Worm (Caenorhabditis elegans) whole organism, young adult: ENCODE measurements around the gene C26E1.1.

ENCODE experiments used
- D2030.7 ChIP-seq: fragments of 200-800 bp; sonication (Bioruptor generic); IDR thresholded peaks from 2 replicates; pipeline ENCODE4 v1.3.6; 2022; ENCODE audit warnings: missing genetic modification reagents, missing genetic modification characterization, missing compliant biosample characterization
- F10E7.11 ChIP-seq: sonication (generic microtip); optimal IDR thresholded peaks from 2 replicates; lab custom pipeline; 2017; ENCODE audit warnings: mild to moderate bottlenecking, missing genetic modification characterization, moderate library complexity, missing compliant biosample characterization
- F23B12.7 ChIP-seq: sonication (generic microtip); optimal IDR thresholded peaks from 2 replicates; lab custom pipeline; 2017; ENCODE audit warnings: missing genetic modification characterization, mild to moderate bottlenecking, missing compliant biosample characterization, antibody characterized with exemption, moderate library complexity; ENCODE audit not compliant: insufficient read depth
- F37B4.10 ChIP-seq: fragments of 200-800 bp; sonication (Bioruptor generic); IDR thresholded peaks from 2 replicates; pipeline ENCODE4 v1.3.6; 2022; ENCODE audit warnings: missing genetic modification characterization, missing compliant biosample characterization
- F55B11.4 ChIP-seq: sonication (generic microtip); optimal IDR thresholded peaks from 2 replicates; lab custom pipeline; 2016; ENCODE audit warnings: missing compliant biosample characterization, missing genetic modification characterization, borderline replicate concordance; ENCODE audit not compliant: insufficient read depth
- F57C9.4 ChIP-seq: sonication (generic microtip); optimal IDR thresholded peaks from 2 replicates; lab custom pipeline; 2017; ENCODE audit warnings: mild to moderate bottlenecking, missing genetic modification characterization, missing compliant biosample characterization
- Y53F4B.3 ChIP-seq: fragments of 200-800 bp; sonication (Bioruptor generic); IDR thresholded peaks from 2 replicates; pipeline ENCODE4 v1.3.6; 2022; ENCODE audit warnings: missing genetic modification reagents, missing genetic modification characterization, missing compliant biosample characterization
- Y53G8AR.9 ChIP-seq: fragments of 200-800 bp; sonication (Bioruptor generic); conservative IDR thresholded peaks from 2 replicates; pipeline ENCODE4 v1.3.6; 2022; ENCODE audit warnings: missing genetic modification reagents, missing genetic modification characterization, missing compliant biosample characterization
- Y56A3A.18 ChIP-seq: fragments of 200-800 bp; sonication (Bioruptor generic); IDR thresholded peaks from 2 replicates; pipeline ENCODE4 v1.3.6; 2022; ENCODE audit warnings: missing genetic modification reagents, missing genetic modification characterization, missing compliant biosample characterization
- Y95B8A.8 ChIP-seq: fragments of 200-800 bp; sonication (Bioruptor generic); IDR thresholded peaks from 2 replicates; pipeline ENCODE4 v1.3.6; 2022; ENCODE audit warnings: missing genetic modification reagents, missing genetic modification characterization, missing compliant biosample characterization
- ama-1 ChIP-seq, 3 experiments: fragments of 150-350 bp in 1 of 3; sonication (generic microtip) in 2 of 3; optimal IDR thresholded peaks; 2 replicates each; lab custom pipeline; 2014 to 2018; ENCODE audit warnings: missing biosample characterization in 2 of 3, missing genetic modification characterization in 2 of 3, missing genetic modification reagents in 2 of 3
- atf-7 ChIP-seq: sonication (generic microtip); optimal IDR thresholded peaks from 2 replicates; lab custom pipeline; 2017; ENCODE audit warnings: mild to moderate bottlenecking, missing genetic modification characterization, missing compliant biosample characterization
- attf-6 ChIP-seq: fragments of 200-800 bp; sonication (Bioruptor generic); IDR thresholded peaks from 2 replicates; pipeline ENCODE4 v1.3.6; 2022; ENCODE audit warnings: missing genetic modification reagents, missing genetic modification characterization, missing compliant biosample characterization
- bed-1 ChIP-seq: fragments of 200-800 bp; sonication (Bioruptor generic); IDR thresholded peaks from 2 replicates; pipeline ENCODE4 v1.3.6; 2022; ENCODE audit warnings: missing genetic modification reagents, missing genetic modification characterization, missing compliant biosample characterization
- cebp-1 ChIP-seq, 2 experiments: fragments of 200-800 bp in 1 of 2; sonication (Bioruptor generic) in 1 of 2; sonication (generic microtip) in 1 of 2; IDR thresholded peaks in 1 of 2; optimal IDR thresholded peaks in 1 of 2; 2 replicates each; pipeline versions ENCODE4 v1.3.6 to Lab custom; 2017 to 2022; ENCODE audit warnings: missing compliant biosample characterization in 2 of 2, missing genetic modification characterization in 2 of 2, mild to moderate bottlenecking in 1 of 2, missing genetic modification reagents in 1 of 2, moderate library complexity in 1 of 2
- cebp-2 ChIP-seq: fragments of 200-800 bp; sonication (Bioruptor generic); IDR thresholded peaks from 2 replicates; pipeline ENCODE4 v1.3.6; 2022; ENCODE audit warnings: missing genetic modification characterization, missing compliant biosample characterization
- ceh-58 ChIP-seq: fragments of 200-800 bp; sonication (Bioruptor generic); IDR thresholded peaks from 2 replicates; pipeline ENCODE4 v1.3.6; 2022; ENCODE audit warnings: missing genetic modification characterization, missing compliant biosample characterization
- ceh-91 ChIP-seq: fragments of 200-800 bp; sonication (Bioruptor generic); IDR thresholded peaks from 2 replicates; pipeline ENCODE4 v1.3.6; 2022; ENCODE audit warnings: missing genetic modification reagents, missing genetic modification characterization, missing compliant biosample characterization
- egl-18 ChIP-seq: fragments of 200-800 bp; sonication (Bioruptor generic); IDR thresholded peaks from 2 replicates; pipeline ENCODE4 v1.3.6; 2022; ENCODE audit warnings: missing genetic modification reagents, missing genetic modification characterization, missing compliant biosample characterization
- hlh-12 ChIP-seq: sonication (generic microtip); optimal IDR thresholded peaks from 2 replicates; lab custom pipeline; 2016; ENCODE audit warnings: missing genetic modification characterization, missing compliant biosample characterization
- hmg-20 ChIP-seq: fragments of 200-800 bp; sonication (Bioruptor generic); IDR thresholded peaks from 2 replicates; pipeline ENCODE4 v1.3.6; 2022; ENCODE audit warnings: missing genetic modification reagents, missing genetic modification characterization, missing compliant biosample characterization
- hrde-1 ChIP-seq: sonication (generic microtip); optimal IDR thresholded peaks from 2 replicates; lab custom pipeline; 2016; ENCODE audit warnings: missing genetic modification characterization, mild to moderate bottlenecking, missing compliant biosample characterization, moderate library complexity, missing genotype, missing genetic modification reagents, borderline replicate concordance
- lsl-1 ChIP-seq: fragments of 200-800 bp; sonication (Bioruptor generic); optimal IDR thresholded peaks from 2 replicates; lab custom pipeline; 2018; ENCODE audit warnings: mild to moderate bottlenecking, missing genetic modification characterization, moderate library complexity, missing compliant biosample characterization
- mes-4 ChIP-seq: sonication (generic microtip); optimal IDR thresholded peaks from 2 replicates; lab custom pipeline; 2016; ENCODE audit warnings: missing genotype, missing genetic modification characterization, missing compliant biosample characterization
- nfya-2 ChIP-seq: fragments of 200-800 bp; sonication (Bioruptor generic); IDR thresholded peaks from 2 replicates; pipeline ENCODE4 v1.3.6; 2022; ENCODE audit warnings: missing genetic modification reagents, missing genetic modification characterization, missing compliant biosample characterization
- nhr-179 ChIP-seq: sonication (generic microtip); optimal IDR thresholded peaks from 2 replicates; lab custom pipeline; 2016; ENCODE audit warnings: mild to moderate bottlenecking, missing genetic modification characterization, missing compliant biosample characterization
- nhr-27 ChIP-seq: fragments of 200-800 bp; sonication (Bioruptor generic); optimal IDR thresholded peaks from 2 replicates; lab custom pipeline; 2018; ENCODE audit warnings: mild to moderate bottlenecking, missing genetic modification characterization, moderate library complexity, missing compliant biosample characterization
- sptf-2 ChIP-seq: fragments of 200-800 bp; sonication (Bioruptor generic); optimal IDR thresholded peaks from 2 replicates; lab custom pipeline; 2018; ENCODE audit warnings: mild to moderate bottlenecking, missing genetic modification characterization, missing compliant biosample characterization
- tbx-9 ChIP-seq: sonication (generic microtip); optimal IDR thresholded peaks from 2 replicates; lab custom pipeline; 2016; ENCODE audit warnings: borderline replicate concordance, missing genetic modification characterization, inconsistent platforms, missing compliant biosample characterization
- zim-3 ChIP-seq: sonication (generic microtip); optimal IDR thresholded peaks from 2 replicates; lab custom pipeline; 2017; ENCODE audit warnings: mild to moderate bottlenecking, missing genetic modification characterization, moderate library complexity, missing compliant biosample characterization
- ztf-26 ChIP-seq: sonication (generic microtip); optimal IDR thresholded peaks from 2 replicates; lab custom pipeline; 2017; ENCODE audit warnings: missing genetic modification characterization, missing compliant biosample characterization
- ztf-3 ChIP-seq: fragments of 200-800 bp; sonication (Bioruptor generic); optimal IDR thresholded peaks from 2 replicates; lab custom pipeline; 2018; ENCODE audit warnings: mild to moderate bottlenecking, missing genetic modification characterization, missing compliant biosample characterization

The C26E1.1 gene

DNA sequence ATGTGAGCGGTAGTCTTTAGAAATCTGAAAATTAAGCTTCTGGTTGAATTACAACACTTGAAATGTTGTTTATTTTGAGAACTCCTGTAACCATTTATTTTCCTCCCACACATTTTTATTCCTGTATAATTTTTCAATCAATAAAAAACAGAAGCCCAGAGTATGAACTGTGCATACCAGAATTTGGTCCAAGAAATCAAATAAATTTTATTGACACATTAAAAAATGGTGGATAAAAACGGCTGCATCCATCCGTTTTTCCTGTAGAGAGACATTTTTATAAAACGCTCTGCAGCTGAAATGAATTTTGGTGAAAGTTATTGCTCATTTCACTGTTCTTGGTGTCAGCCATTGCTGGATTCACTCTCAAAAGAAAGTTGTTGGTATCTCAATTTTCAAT, at the start of gene C26E1.1:
TSS of gene C26E1.1 (plus strand) at position 301 of the 400 bp plus-strand sequence.
- TF ChIP-seq F10E7.11 (tag; lab: Kevin White, UChicago) (no peak), zim-3 (tag; lab: Kevin White, UChicago) (no peak), hlh-12 (tag; lab: Kevin White, UChicago) (no peak), F57C9.4 (tag; lab: Kevin White, UChicago) (no peak), Y56A3A.18 (GFP tag; lab: Robert Waterston, UW) (no peak), ztf-3 (GFP tag; lab: Kevin White, UChicago) (no peak), ceh-58 (GFP tag; lab: Robert Waterston, UW) (no peak), tbx-9 (tag; lab: Kevin White, UChicago) (no peak), Y95B8A.8 (GFP tag; lab: Robert Waterston, UW) (no peak), cebp-1 (GFP tag; IDR thresholded peaks at IDR 0.05; lab: Robert Waterston, UW) (no peak), cebp-1 (tag; optimal IDR thresholded peaks at IDR 0.05; lab: Kevin White, UChicago) (no peak), nhr-179 (tag; lab: Kevin White, UChicago) (no peak), atf-7 (tag; lab: Kevin White, UChicago) (no peak), hmg-20 (GFP tag; lab: Robert Waterston, UW) (no peak), lsl-1 (no peak), F37B4.10 (no peak), attf-6 (no peak), D2030.7 (GFP tag; lab: Robert Waterston, UW) (no peak), egl-18 (GFP tag; lab: Robert Waterston, UW) (no peak), F23B12.7 (tag; lab: Kevin White, UChicago) (no peak)
- TF ChIP-seq, all 124 proteins: peak for 0

DNA sequence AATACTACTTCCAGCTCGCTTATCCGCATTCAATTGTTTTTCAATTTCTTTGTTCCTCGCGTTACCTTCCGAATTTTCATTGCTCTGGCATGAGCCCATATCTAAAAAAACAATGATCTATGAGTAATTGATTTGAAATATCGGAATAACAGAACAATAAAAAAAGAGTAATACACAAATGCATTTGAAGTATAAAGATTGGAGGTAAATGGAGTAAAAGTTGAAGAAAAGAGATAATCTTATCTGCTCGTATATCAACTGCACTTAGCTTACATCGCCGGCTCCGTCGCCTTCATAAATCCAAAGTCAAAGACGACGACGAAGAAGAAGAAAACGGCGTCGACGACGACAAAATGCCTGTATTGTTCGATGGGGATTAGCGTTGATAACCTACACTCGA, 47.9 kb upstream of the C26E1.1 start, which contains the start of gene odr-3:
TSS of gene odr-3 (minus strand) at position 101 of the 400 bp plus-strand sequence.
- TF ChIP-seq nhr-27 (tag; lab: Kevin White, UChicago): no peak
- no peak for TF ChIP-seq Y53G8AR.9
- no peak for TF ChIP-seq cebp-2 (GFP tag; lab: Robert Waterston, UW)
- no peak for TF ChIP-seq nfya-2
- TF ChIP-seq Y53F4B.3 (GFP tag; lab: Robert Waterston, UW): no peak
- no peak for TF ChIP-seq hmg-20 (GFP tag; lab: Robert Waterston, UW)
- TF ChIP-seq ztf-26 (tag; lab: Kevin White, UChicago): no peak
- TF ChIP-seq mes-4 (tag; lab: Kevin White, UChicago): no peak
- TF ChIP-seq ama-1 (optimal IDR thresholded peaks at IDR 0.05; lab: Kevin White, UChicago): no peak
- no peak for TF ChIP-seq ama-1 (GFP tag; optimal IDR thresholded peaks at IDR 0.05; lab: Kevin White, UChicago)
- TF ChIP-seq ceh-91 (GFP tag; lab: Robert Waterston, UW): no peak
- TF ChIP-seq, all 124 proteins: peak for 0

ce11 chrV:13252862-13253261, 44.5 kb upstream of the C26E1.1 start:
- TF ChIP-seq sptf-2 (GFP tag; lab: Kevin White, UChicago): no peak

- TF ChIP-seq hrde-1 (tag; lab: Kevin White, UChicago) (no peak), bed-1 (no peak), F55B11.4 (tag; lab: Kevin White, UChicago) (no peak)
These were observed 38.4 kb upstream of the C26E1.1 start, which contains the start of gene C34D1.4 for ce11 chrV:13258909-13259361. C34D1.4 (minus strand) TSS chrV:13259311.
